Worm (Caenorhabditis elegans) whole organism, young adult: ENCODE data around the gene gcy-19.

Source experiments
- dpl-1 ChIP-seq: fragments of 150-350 bp; optimal IDR thresholded peaks from 2 replicates; lab custom pipeline; 2014; ENCODE audit warnings: missing biosample characterization, missing genetic modification reagents, missing genetic modification characterization
- lir-1 ChIP-seq: fragments of 200-800 bp; sonication (Bioruptor generic); conservative IDR thresholded peaks from 2 replicates; pipeline ENCODE4 v1.3.6; 2022; ENCODE audit warnings: missing genetic modification reagents, missing genetic modification characterization, missing compliant biosample characterization
- pbrm-1 ChIP-seq: fragments of 200-800 bp; sonication (Bioruptor generic); IDR thresholded peaks from 2 replicates; pipeline ENCODE4 v1.3.6; 2022; ENCODE audit warnings: missing genetic modification reagents, missing genetic modification characterization, missing compliant biosample characterization

DNA sequence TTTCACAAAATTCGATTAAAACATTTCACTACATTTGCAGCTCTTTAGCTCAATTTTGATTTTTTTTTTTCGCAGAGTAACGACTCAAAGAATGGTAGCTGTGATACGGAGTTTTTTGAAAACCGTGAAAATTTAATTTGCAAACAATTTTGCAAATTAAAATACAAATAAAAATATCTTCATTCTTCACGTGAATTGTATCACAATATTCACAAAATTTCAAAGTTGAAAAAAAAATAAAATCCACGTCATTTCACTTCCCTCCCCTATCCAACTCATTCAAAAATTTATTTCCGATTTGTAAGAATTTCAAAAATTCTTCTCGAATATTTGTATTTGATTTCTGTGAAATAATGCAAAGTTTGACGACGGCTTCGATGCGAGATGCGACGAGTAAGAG lies 19.5 kb upstream of the gcy-19 start, which contains the start of gene wht-4:
- no peak for TF ChIP-seq pbrm-1 (GFP tag; lab: Robert Waterston, UW)
- TF ChIP-seq lir-1 (GFP tag; lab: Robert Waterston, UW), result no peak
- TF ChIP-seq dpl-1 (GFP tag; lab: Kevin White, UChicago), result no peak
